Fruit fly (Drosophila melanogaster) whole organism, embryonic: Measurements from ENCODE around the gene CG2772.

Experiments
- ATbp ChIP-seq: fragments of 200-800 bp; sonication (Bioruptor generic); optimal IDR thresholded peaks from 2 replicates; lab custom pipeline; 2017; ENCODE audit warnings: missing biosample characterization, mild to moderate bottlenecking, missing genetic modification characterization, missing genetic modification reagents
- Ada2b ChIP-seq: fragments of 200-800 bp; sonication (Bioruptor generic); IDR thresholded peaks from 2 replicates; pipeline ENCODE4 v1.3.6; 2022; ENCODE audit warnings: missing biosample characterization, missing genetic modification characterization
- Bgb ChIP-seq: fragments of 200-800 bp; sonication (Bioruptor generic); IDR thresholded peaks from 2 replicates; pipeline ENCODE4 v1.3.6; 2022; ENCODE audit warnings: missing biosample characterization, missing genetic modification characterization; ENCODE audit not compliant: partially characterized antibody
- CG11085 ChIP-seq: fragments of 200-800 bp; sonication (Bioruptor generic); IDR thresholded peaks from 2 replicates; pipeline ENCODE4 v1.3.6; 2022; ENCODE audit warnings: missing biosample characterization, missing genetic modification characterization
- CG12659 ChIP-seq: fragments of 200-800 bp; sonication (Bioruptor generic); optimal IDR thresholded peaks from 3 replicates; lab custom pipeline; 2017; ENCODE audit warnings: mild to moderate bottlenecking, missing biosample characterization, missing genetic modification reagents, missing genetic modification characterization
- CG15479 ChIP-seq: fragments of 200-800 bp; sonication (Bioruptor generic); optimal IDR thresholded peaks from 3 replicates; lab custom pipeline; 2019; ENCODE audit warnings: missing biosample characterization, mild to moderate bottlenecking, missing genetic modification characterization, moderate library complexity
- CG1603 ChIP-seq: fragments of 200-800 bp; sonication (Bioruptor generic); optimal IDR thresholded peaks from 2 replicates; lab custom pipeline; 2019; ENCODE audit warnings: missing biosample characterization, mild to moderate bottlenecking, missing genetic modification characterization, moderate library complexity
- CG17612 ChIP-seq: fragments of 200-800 bp; sonication (Bioruptor generic); IDR thresholded peaks from 2 replicates; pipeline ENCODE4 v1.3.6; 2022; ENCODE audit warnings: missing biosample characterization, missing genetic modification characterization
- CG18476 ChIP-seq: fragments of 200-800 bp; sonication (Bioruptor generic); optimal IDR thresholded peaks from 2 replicates; lab custom pipeline; 2016; ENCODE audit warnings: missing biosample characterization, mild to moderate bottlenecking, missing genetic modification characterization
- CG18599 ChIP-seq: fragments of 200-800 bp; sonication (Bioruptor generic); optimal IDR thresholded peaks from 3 replicates; lab custom pipeline; 2017; ENCODE audit warnings: missing biosample characterization, missing genetic modification characterization, mild to moderate bottlenecking, moderate library complexity, missing genetic modification reagents
- CG2129 ChIP-seq: fragments of 200-800 bp; sonication (Bioruptor generic); IDR thresholded peaks from 2 replicates; pipeline ENCODE4 v1.3.6; 2022; ENCODE audit warnings: missing biosample characterization, missing genetic modification characterization; ENCODE audit not compliant: partially characterized antibody
- CG2678 ChIP-seq: fragments of 200-800 bp; sonication (Bioruptor generic); optimal IDR thresholded peaks from 3 replicates; lab custom pipeline; 2019; ENCODE audit warnings: missing biosample characterization, mild to moderate bottlenecking, missing genetic modification characterization, moderate library complexity
- CG3065 ChIP-seq: fragments of 200-800 bp; sonication (Bioruptor generic); optimal IDR thresholded peaks from 2 replicates; lab custom pipeline; 2016; ENCODE audit warnings: missing biosample characterization, missing genetic modification characterization
- CG31224 ChIP-seq: fragments of 200-800 bp; sonication (Bioruptor generic); IDR thresholded peaks from 2 replicates; pipeline ENCODE4 v1.3.6; 2022; ENCODE audit warnings: missing biosample characterization, missing genetic modification characterization
- CG31365 ChIP-seq: fragments of 200-800 bp; sonication (Bioruptor generic); optimal IDR thresholded peaks from 2 replicates; lab custom pipeline; 2018; ENCODE audit warnings: missing biosample characterization, mild to moderate bottlenecking, missing genetic modification characterization
- CG42726 ChIP-seq: fragments of 200-800 bp; sonication (Bioruptor generic); IDR thresholded peaks from 2 replicates; pipeline ENCODE4 v1.3.6; 2022; ENCODE audit warnings: missing biosample characterization, missing genetic modification characterization; ENCODE audit not compliant: partially characterized antibody
- CG4404 ChIP-seq: fragments of 200-800 bp; sonication (Bioruptor generic); IDR thresholded peaks from 2 replicates; pipeline ENCODE4 v1.3.6; 2022; ENCODE audit warnings: missing biosample characterization, missing genetic modification characterization
- CG4854 ChIP-seq: fragments of 200-800 bp; sonication (Bioruptor generic); optimal IDR thresholded peaks from 2 replicates; lab custom pipeline; 2016; ENCODE audit warnings: missing biosample characterization, missing genetic modification characterization, inconsistent platforms
- CG6765 ChIP-seq: fragments of 200-800 bp; sonication (Bioruptor generic); optimal IDR thresholded peaks from 3 replicates; lab custom pipeline; 2017; ENCODE audit warnings: missing biosample characterization, mild to moderate bottlenecking, missing genetic modification characterization
- CoRest ChIP-seq: fragments of 200-800 bp; sonication (Bioruptor generic); optimal IDR thresholded peaks from 3 replicates; lab custom pipeline; 2018; ENCODE audit warnings: missing biosample characterization, mild to moderate bottlenecking, missing genetic modification characterization, moderate library complexity
- CrebB ChIP-seq: fragments of 200-800 bp; sonication (Bioruptor generic); optimal IDR thresholded peaks from 3 replicates; lab custom pipeline; 2018; ENCODE audit warnings: missing biosample characterization, mild to moderate bottlenecking, missing genetic modification characterization
- E2f1 ChIP-seq: fragments of 200-800 bp; sonication (Bioruptor generic); IDR thresholded peaks from 2 replicates; pipeline ENCODE4 v1.3.6; 2022; ENCODE audit warnings: missing biosample characterization, missing genetic modification characterization
- Jarid2 ChIP-seq: fragments of 200-800 bp; sonication (Bioruptor generic); optimal IDR thresholded peaks from 3 replicates; lab custom pipeline; 2017; ENCODE audit warnings: mild to moderate bottlenecking, missing biosample characterization, missing genetic modification reagents, missing genetic modification characterization
- Lhr ChIP-seq: fragments of 200-800 bp; sonication (Bioruptor generic); optimal IDR thresholded peaks from 3 replicates; lab custom pipeline; 2017; ENCODE audit warnings: mild to moderate bottlenecking, missing biosample characterization, missing genetic modification reagents, missing genetic modification characterization
- NK7.1 ChIP-seq: fragments of 200-800 bp; sonication (Bioruptor generic); optimal IDR thresholded peaks from 3 replicates; lab custom pipeline; 2016; ENCODE audit warnings: missing biosample characterization, missing genetic modification characterization
- PHDP ChIP-seq: fragments of 200-800 bp; sonication (Bioruptor generic); optimal IDR thresholded peaks from 3 replicates; lab custom pipeline; 2018; ENCODE audit warnings: missing biosample characterization, mild to moderate bottlenecking, missing genetic modification characterization, moderate library complexity
- Ravus ChIP-seq: fragments of 200-800 bp; sonication (Bioruptor generic); IDR thresholded peaks from 2 replicates; pipeline ENCODE4 v1.3.6; 2022; ENCODE audit warnings: missing biosample characterization, missing genetic modification characterization
- Xbp1 ChIP-seq: fragments of 200-800 bp; sonication (Bioruptor generic); optimal IDR thresholded peaks from 3 replicates; lab custom pipeline; 2016; ENCODE audit warnings: missing biosample characterization, mild to moderate bottlenecking, missing genetic modification characterization
- ab ChIP-seq: fragments of 200-800 bp; sonication (Bioruptor generic); optimal IDR thresholded peaks from 2 replicates; lab custom pipeline; 2016; ENCODE audit warnings: missing biosample characterization, missing genetic modification characterization
- ara ChIP-seq: fragments of 200-800 bp; sonication (Bioruptor generic); IDR thresholded peaks from 2 replicates; pipeline ENCODE4 v1.3.6; 2022; ENCODE audit warnings: missing biosample characterization, missing genetic modification characterization
- ato ChIP-seq: fragments of 200-800 bp; sonication (Bioruptor generic); IDR thresholded peaks from 2 replicates; pipeline ENCODE4 v1.3.6; 2022; ENCODE audit warnings: missing biosample characterization, missing genetic modification characterization; ENCODE audit not compliant: partially characterized antibody
- az2 ChIP-seq: fragments of 200-800 bp; sonication (Bioruptor generic); optimal IDR thresholded peaks from 3 replicates; lab custom pipeline; 2016; ENCODE audit warnings: missing biosample characterization, missing genetic modification characterization
- bowl ChIP-seq: fragments of 200-800 bp; sonication (Bioruptor generic); IDR thresholded peaks from 2 replicates; pipeline ENCODE4 v1.3.6; 2022; ENCODE audit warnings: missing biosample characterization, missing genetic modification characterization
- cg ChIP-seq: fragments of 200-800 bp; sonication (Bioruptor generic); optimal IDR thresholded peaks from 3 replicates; lab custom pipeline; 2019; ENCODE audit warnings: missing biosample characterization, mild to moderate bottlenecking, missing genetic modification characterization, moderate library complexity
- chm ChIP-seq: fragments of 200-800 bp; sonication (Bioruptor generic); IDR thresholded peaks from 2 replicates; pipeline ENCODE4 v1.3.6; 2022; ENCODE audit warnings: missing biosample characterization, missing genetic modification characterization
- dm ChIP-seq: fragments of 200-800 bp; sonication (Bioruptor generic); optimal IDR thresholded peaks from 3 replicates; lab custom pipeline; 2016; ENCODE audit warnings: missing biosample characterization, missing genetic modification characterization
- eyg ChIP-seq: fragments of 200-800 bp; sonication (Bioruptor generic); optimal IDR thresholded peaks from 3 replicates; lab custom pipeline; 2016; ENCODE audit warnings: missing biosample characterization, missing genetic modification characterization
- fd3F ChIP-seq: fragments of 200-800 bp; sonication (Bioruptor generic); optimal IDR thresholded peaks from 2 replicates; lab custom pipeline; 2018; ENCODE audit warnings: missing biosample characterization, mild to moderate bottlenecking, missing genetic modification characterization, moderate library complexity
- gfzf ChIP-seq: fragments of 200-800 bp; sonication (Bioruptor generic); optimal IDR thresholded peaks from 2 replicates; lab custom pipeline; 2016; ENCODE audit warnings: missing biosample characterization, mild to moderate bottlenecking, missing genetic modification characterization, moderate library complexity
- grn ChIP-seq: fragments of 200-800 bp; sonication (Bioruptor generic); optimal IDR thresholded peaks from 3 replicates; lab custom pipeline; 2017; ENCODE audit warnings: missing biosample characterization, missing genetic modification characterization
- her ChIP-seq: fragments of 200-800 bp; sonication (Bioruptor generic); optimal IDR thresholded peaks from 2 replicates; lab custom pipeline; 2016; ENCODE audit warnings: missing biosample characterization, missing genetic modification characterization
- lilli ChIP-seq: fragments of 200-800 bp; sonication (Bioruptor generic); optimal IDR thresholded peaks from 3 replicates; lab custom pipeline; 2016; ENCODE audit warnings: missing biosample characterization, missing genetic modification characterization
- phol ChIP-seq: fragments of 200-800 bp; sonication (Bioruptor generic); optimal IDR thresholded peaks from 3 replicates; lab custom pipeline; 2018; ENCODE audit warnings: missing biosample characterization, mild to moderate bottlenecking, missing genetic modification characterization, moderate library complexity
- ranshi ChIP-seq: fragments of 200-800 bp; sonication (Bioruptor generic); IDR thresholded peaks from 2 replicates; pipeline ENCODE4 v1.3.6; 2022; ENCODE audit warnings: missing biosample characterization, missing genetic modification characterization
- sc ChIP-seq, 3 experiments: fragments of >200 bp in 2 of 3; fragments of 200-800 bp in 1 of 3; sonication (Bioruptor generic) in 1 of 3; optimal IDR thresholded peaks; 2 replicates in 2 of 3; 3 replicates in 1 of 3; lab custom pipeline; 2017; ENCODE audit warnings: mild to moderate bottlenecking in 1 of 3, missing biosample characterization in 1 of 3, missing genetic modification characterization in 1 of 3, missing genetic modification reagents in 1 of 3
- so ChIP-seq: fragments of 200-800 bp; sonication (Bioruptor generic); IDR thresholded peaks from 3 replicates; pipeline ENCODE4 v1.3.6; 2022; ENCODE audit warnings: missing biosample characterization, missing genetic modification characterization
- sr ChIP-seq: fragments of 200-800 bp; sonication (Bioruptor generic); IDR thresholded peaks from 3 replicates; pipeline ENCODE4 v1.3.6; 2022; ENCODE audit warnings: missing biosample characterization, missing genetic modification characterization
- ssp ChIP-seq: fragments of 200-800 bp; sonication (Bioruptor generic); IDR thresholded peaks from 2 replicates; pipeline ENCODE4 v1.3.6; 2022; ENCODE audit warnings: missing biosample characterization, missing genetic modification characterization
- tio ChIP-seq: fragments of 200-800 bp; sonication (Bioruptor generic); optimal IDR thresholded peaks from 2 replicates; lab custom pipeline; 2017; ENCODE audit warnings: missing biosample characterization, missing genetic modification characterization, inconsistent platforms
- toy ChIP-seq: fragments of 200-800 bp; sonication (Bioruptor generic); IDR thresholded peaks from 2 replicates; pipeline ENCODE4 v1.3.6; 2022; ENCODE audit warnings: missing biosample characterization, missing genetic modification characterization

The CG2772 gene

dm6 chr2L:3475948-3476347, 30.2 kb downstream of the CG2772 start (continued):
- TF ChIP-seq eyg (GFP tag; lab: Kevin White, UChicago), result peak; percentile 4
- TF ChIP-seq lilli (GFP tag; lab: Kevin White, UChicago), result peak; percentile 71
- peak; percentile 60 for TF ChIP-seq phol
- TF ChIP-seq dm (GFP tag; lab: Kevin White, UChicago), result no peak
- no peak for TF ChIP-seq CG3065 (GFP tag; lab: Kevin White, UChicago)
- TF ChIP-seq ara (GFP tag; lab: Robert Waterston, UW), result no peak
- peak; percentile 57 for TF ChIP-seq Xbp1
- no peak for TF ChIP-seq CrebB
- peak; percentile 14 for TF ChIP-seq Jarid2 (GFP tag; lab: Kevin White, UChicago)
- TF ChIP-seq ato (GFP tag; lab: Robert Waterston, UW), result no peak
- TF ChIP-seq Ravus (GFP tag; lab: Robert Waterston, UW), result no peak
- TF ChIP-seq Bgb (GFP tag; lab: Robert Waterston, UW), result no peak
- no peak for TF ChIP-seq gfzf (GFP tag; lab: Kevin White, UChicago)
- no peak for TF ChIP-seq CG15479 (GFP tag; lab: Kevin White, UChicago)
- TF ChIP-seq PHDP (tag; lab: Kevin White, UChicago), result peak; percentile 64
- no peak for TF ChIP-seq CG11085
- no peak for TF ChIP-seq CG4404 (GFP tag; lab: Robert Waterston, UW)
- TF ChIP-seq sr, result no peak
- peak; percentile 51 for TF ChIP-seq CG1603 (tag; lab: Kevin White, UChicago)
- TF ChIP-seq so (GFP tag; lab: Robert Waterston, UW), result no peak
- TF ChIP-seq CG31365 (tag; lab: Kevin White, UChicago), result no peak
- TF ChIP-seq ranshi, result no peak
- TF ChIP-seq CG31224, result no peak
- no peak for TF ChIP-seq CG42726 (GFP tag; lab: Robert Waterston, UW)
- TF ChIP-seq sc (optimal IDR thresholded peaks at IDR 0.05; lab: Kevin White, UChicago), result no peak
- peak; percentile 16 for TF ChIP-seq sc (GFP tag; optimal IDR thresholded peaks at IDR 0.05; lab: Kevin White, UChicago)
- 0 out of 2 replicates have a peak, but pooled peaks have one; percentile 25 for TF ChIP-seq ssp (GFP tag; lab: Robert Waterston, UW)
- no peak for TF ChIP-seq cg (GFP tag; lab: Kevin White, UChicago)
- TF ChIP-seq CG6765 (GFP tag; lab: Kevin White, UChicago), result peak; percentile 65
- peak; percentile 51 for TF ChIP-seq ATbp (GFP tag; lab: Kevin White, UChicago)
- peak; percentile 50 for TF ChIP-seq az2 (GFP tag; lab: Kevin White, UChicago)
- TF ChIP-seq fd3F (GFP tag; lab: Kevin White, UChicago), result peak; percentile 68
- TF ChIP-seq CG12659 (GFP tag; lab: Kevin White, UChicago), result peak; percentile 70
- TF ChIP-seq ab (GFP tag; lab: Kevin White, UChicago), result no peak
- peak; percentile 29 for TF ChIP-seq NK7.1 (GFP tag; lab: Kevin White, UChicago)
- TF ChIP-seq chm (GFP tag; lab: Robert Waterston, UW), result no peak
- TF ChIP-seq bowl (GFP tag; lab: Robert Waterston, UW), result no peak
- peak; percentile 12 for TF ChIP-seq tio
- no peak for TF ChIP-seq CG2129 (GFP tag; lab: Robert Waterston, UW)
- peak; percentile 77 for TF ChIP-seq CG18599 (GFP tag; lab: Kevin White, UChicago)
- TF ChIP-seq Lhr, result no peak
- peak; percentile 57; the same call in 1 of the 2 replicates for TF ChIP-seq Ada2b (GFP tag; lab: Robert Waterston, UW)
- peak; percentile 80 for TF ChIP-seq CoRest (tag; lab: Kevin White, UChicago)
- TF ChIP-seq CG18476, result peak; percentile 6
- no peak for TF ChIP-seq grn (GFP tag; lab: Kevin White, UChicago)
- peak; percentile 84 for TF ChIP-seq CG2678 (tag; lab: Kevin White, UChicago)
- no peak for TF ChIP-seq her (GFP tag; lab: Kevin White, UChicago)
- TF ChIP-seq CG4854 (GFP tag; lab: Kevin White, UChicago), result peak; percentile 21
- 0 out of 2 replicates have a peak, but pooled peaks have one; percentile 54 for TF ChIP-seq E2f1 (GFP tag; lab: Robert Waterston, UW)
- no peak for TF ChIP-seq toy (GFP tag; lab: Robert Waterston, UW)
- no peak for TF ChIP-seq CG17612 (GFP tag; lab: Robert Waterston, UW)
